Fruit fly (Drosophila melanogaster): ENCODE measurements around the gene Ppt1.

DNA sequence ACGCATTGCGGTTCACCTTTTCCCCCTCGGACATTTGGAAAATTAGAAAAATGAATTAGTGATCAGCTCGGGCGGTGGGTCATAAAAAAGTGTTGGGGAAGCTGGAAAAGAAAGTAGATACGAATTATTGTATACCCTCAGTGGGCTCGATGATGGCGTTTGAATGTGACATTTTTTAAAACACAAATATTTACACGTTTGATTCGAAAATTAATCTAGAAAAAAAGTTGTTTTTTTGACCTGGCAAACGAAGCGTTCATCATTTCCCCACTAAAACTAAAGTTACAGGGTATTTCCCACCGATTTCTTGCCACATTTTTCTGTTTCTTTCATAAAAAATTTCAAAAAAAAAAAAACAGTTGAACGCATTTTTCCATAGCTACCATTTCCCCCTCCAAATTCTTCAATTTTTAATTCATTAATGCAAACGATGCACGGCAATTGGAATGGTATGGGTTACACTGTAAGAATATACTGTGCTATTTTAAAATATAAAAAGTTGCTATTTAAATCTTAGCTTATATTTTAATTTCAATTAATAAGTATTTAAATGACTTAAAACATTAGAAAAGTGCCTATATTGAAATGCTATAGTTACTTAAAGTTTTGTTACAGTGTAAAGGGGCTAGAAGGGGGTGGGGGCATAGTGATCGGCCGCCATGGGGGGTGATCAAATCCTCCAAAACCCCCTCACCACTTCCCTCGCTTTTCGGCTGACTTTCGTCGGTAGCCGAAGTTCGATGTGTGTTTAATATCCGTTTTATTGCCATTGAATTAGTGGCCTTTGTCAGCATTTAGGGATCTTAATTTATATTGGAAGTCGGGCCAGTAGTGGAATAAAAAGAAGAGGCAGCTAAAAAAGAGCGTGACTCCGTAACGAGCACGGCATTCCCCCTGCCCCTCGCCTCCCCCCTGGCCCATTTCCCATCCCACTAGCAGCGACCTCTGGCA lies 18.4 kb downstream of the Ppt1 start:
- TF ChIP-seq psq (optimal IDR thresholded peaks at IDR 0.05) (no peak), Myc (optimal IDR thresholded peaks at IDR 0.05) (no peak)

Data from Kc167 (cell line).